Fruit fly (Drosophila melanogaster): Measurements from ENCODE around the gene CG33647.

The CG33647 gene

DNA sequence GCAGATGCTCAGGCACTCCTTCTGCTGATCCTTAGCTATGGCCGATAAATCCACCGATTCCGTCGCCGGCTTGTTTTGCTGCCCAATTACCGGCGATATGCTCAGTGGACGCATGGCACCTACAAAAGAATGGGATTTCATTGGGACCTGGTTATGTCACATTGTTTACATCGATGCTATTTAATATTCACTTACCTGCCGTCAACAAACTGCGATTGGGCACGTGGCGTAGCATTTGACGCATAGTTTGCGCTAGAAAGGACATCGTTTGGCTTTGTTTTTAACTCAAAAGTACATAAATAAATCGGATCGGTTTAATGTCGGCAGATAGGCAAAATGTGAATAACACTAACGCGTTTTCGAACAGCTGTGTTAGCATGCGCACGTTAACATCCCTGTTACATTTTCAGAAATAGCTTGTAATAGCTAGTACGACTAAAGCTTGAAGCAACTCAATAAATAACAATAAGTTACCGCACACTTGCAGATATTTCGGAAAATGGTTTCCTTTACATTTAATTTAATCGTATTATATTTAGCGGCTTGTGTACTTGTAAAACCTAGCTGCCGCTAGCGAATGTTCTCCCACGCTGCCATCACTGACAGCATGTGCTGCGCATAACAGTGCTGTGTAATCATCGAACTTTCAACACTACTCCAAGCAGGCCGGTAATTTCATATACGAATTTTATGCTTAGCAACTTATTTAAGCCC, 18.7 kb downstream of the CG33647 start, which contains the start of the genes mRpL21 and rept:
TSS of gene mRpL21 (minus strand) at position 347 of the 714 bp plus-strand sequence.
TSS of gene rept (plus strand) at position 626 of the 714 bp plus-strand sequence.
- no peak for TF ChIP-seq dl (GFP tag; optimal IDR thresholded peaks at IDR 0.05; ENCODE audit: insufficient read depth in 1 of 2, partially characterized antibody in 2 of 2)
- TF ChIP-seq dsf (GFP tag; optimal IDR thresholded peaks at IDR 0.05; ENCODE audit: borderline replicate concordance) = peak; percentile 45
- TF ChIP-seq CG9705 (GFP tag; optimal IDR thresholded peaks at IDR 0.05) = peak; percentile 1
- no peak for TF ChIP-seq dmrt93B (GFP tag; optimal IDR thresholded peaks at IDR 0.05)
- TF ChIP-seq foxo (GFP tag; optimal IDR thresholded peaks at IDR 0.05) = peak in 1 of 2 experiments; percentile 72
- TF ChIP-seq HLH106 (tag; optimal IDR thresholded peaks at IDR 0.05) = peak; percentile 62
- TF ChIP-seq brk (GFP tag; optimal IDR thresholded peaks at IDR 0.05) = no peak
- peak; percentile 54 for TF ChIP-seq psq (GFP tag; optimal IDR thresholded peaks at IDR 0.05)
- no peak for TF ChIP-seq sage (GFP tag; optimal IDR thresholded peaks at IDR 0.05)
- no peak for TF ChIP-seq CG32264 (GFP tag; optimal IDR thresholded peaks at IDR 0.05)
- peak; percentile 57 for TF ChIP-seq sv (GFP tag; optimal IDR thresholded peaks at IDR 0.05)
- TF ChIP-seq OdsH (GFP tag; optimal IDR thresholded peaks at IDR 0.05) = peak; percentile 66
- TF ChIP-seq br (GFP tag; optimal IDR thresholded peaks at IDR 0.05) = peak; percentile 80
- peak; percentile 78 for TF ChIP-seq h (GFP tag; optimal IDR thresholded peaks at IDR 0.05)
- no peak for TF ChIP-seq GATAd (GFP tag; optimal IDR thresholded peaks at IDR 0.05)
- no peak for TF ChIP-seq Sp1 (GFP tag; optimal IDR thresholded peaks at IDR 0.05)
- peak; percentile 74 for TF ChIP-seq Jra (GFP tag; optimal IDR thresholded peaks at IDR 0.05)
- TF ChIP-seq Abd-B (GFP tag; optimal IDR thresholded peaks at IDR 0.05) = no peak
- no peak for TF ChIP-seq Dif (GFP tag; optimal IDR thresholded peaks at IDR 0.05; ENCODE audit: partially characterized antibody)
- TF ChIP-seq woc (GFP tag; optimal IDR thresholded peaks at IDR 0.05) = peak; percentile 90
- peak; percentile 64 for TF ChIP-seq ey (GFP tag; optimal IDR thresholded peaks at IDR 0.05)
- TF ChIP-seq Dfd (GFP tag; optimal IDR thresholded peaks at IDR 0.05) = no peak
- no peak for TF ChIP-seq Rel (GFP tag; optimal IDR thresholded peaks at IDR 0.05)
- no peak for TF ChIP-seq Rel (tag; optimal IDR thresholded peaks at IDR 0.05)
- peak; percentile 66 for TF ChIP-seq fru (GFP tag; optimal IDR thresholded peaks at IDR 0.05)
- peak; percentile 98 for TF ChIP-seq Myc (optimal IDR thresholded peaks at IDR 0.05)
- TF ChIP-seq pan (optimal IDR thresholded peaks at IDR 0.05) = no peak
- TF ChIP-seq usp (GFP tag; optimal IDR thresholded peaks at IDR 0.05) = no peak
- TF ChIP-seq Hr78 (GFP tag; optimal IDR thresholded peaks at IDR 0.05) = no peak
- TF ChIP-seq tai (GFP tag; optimal IDR thresholded peaks at IDR 0.05) = no peak
- peak; percentile 75 for TF ChIP-seq Hnf4 (GFP tag; optimal IDR thresholded peaks at IDR 0.05)
- no peak for TF ChIP-seq lola (GFP tag; optimal IDR thresholded peaks at IDR 0.05)
- peak; percentile 77 for TF ChIP-seq rgr (GFP tag; optimal IDR thresholded peaks at IDR 0.05)
- TF ChIP-seq N (GFP tag; optimal IDR thresholded peaks at IDR 0.05) = no peak
- TF ChIP-seq jim (GFP tag; optimal IDR thresholded peaks at IDR 0.05) = no peak
- TF ChIP-seq CrebA (GFP tag; optimal IDR thresholded peaks at IDR 0.05; ENCODE audit: borderline replicate concordance) = no peak
- TF ChIP-seq Hr83 (GFP tag; optimal IDR thresholded peaks at IDR 0.05; ENCODE audit: poor library complexity, severe bottlenecking) = peak; percentile 36
- TF ChIP-seq Mio (GFP tag; optimal IDR thresholded peaks at IDR 0.05) = peak; percentile 30
- TF ChIP-seq Vsx2 (GFP tag; optimal IDR thresholded peaks at IDR 0.05; ENCODE audit: partially characterized antibody) = no peak

DNA sequence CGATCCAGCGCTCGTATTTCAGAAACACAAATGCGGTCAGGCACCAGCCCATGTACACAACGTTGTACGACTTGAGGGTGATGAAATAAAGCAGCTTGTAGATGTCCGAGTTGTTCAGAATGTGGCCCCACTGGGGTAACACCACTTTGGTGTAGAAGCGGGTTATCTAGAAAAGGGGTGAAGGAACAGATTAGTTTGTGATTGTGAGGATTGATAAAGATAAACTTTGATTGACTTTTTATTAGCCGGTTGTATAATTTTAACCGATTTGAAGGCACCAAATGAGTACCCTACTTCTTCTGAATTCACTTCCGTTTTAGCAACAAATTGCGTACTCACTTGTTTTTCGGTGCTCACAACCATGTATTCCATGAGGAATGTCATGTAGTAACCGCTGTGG, 22.0 kb downstream of the CG33647 start:
- no peak for TF ChIP-seq h (GFP tag; optimal IDR thresholded peaks at IDR 0.05)
- TF ChIP-seq foxo (GFP tag; optimal IDR thresholded peaks at IDR 0.05) = no peak
- no peak for TF ChIP-seq GATAd (GFP tag; optimal IDR thresholded peaks at IDR 0.05)
- no peak for TF ChIP-seq tai (GFP tag; optimal IDR thresholded peaks at IDR 0.05)
- no peak for TF ChIP-seq Jra (GFP tag; optimal IDR thresholded peaks at IDR 0.05)
- TF ChIP-seq br (GFP tag; optimal IDR thresholded peaks at IDR 0.05) = no peak
- TF ChIP-seq dmrt93B (GFP tag; optimal IDR thresholded peaks at IDR 0.05) = no peak
- no peak for TF ChIP-seq sv (GFP tag; optimal IDR thresholded peaks at IDR 0.05)
- TF ChIP-seq Mio (GFP tag; optimal IDR thresholded peaks at IDR 0.05) = no peak
- no peak for TF ChIP-seq OdsH (GFP tag; optimal IDR thresholded peaks at IDR 0.05)
- no peak for TF ChIP-seq psq (GFP tag; optimal IDR thresholded peaks at IDR 0.05)
- no peak for TF ChIP-seq CG9705 (GFP tag; optimal IDR thresholded peaks at IDR 0.05)
- TF ChIP-seq dl (GFP tag; optimal IDR thresholded peaks at IDR 0.05; ENCODE audit: insufficient read depth in 1 of 2, partially characterized antibody in 2 of 2) = no peak
- no peak for TF ChIP-seq Dif (GFP tag; optimal IDR thresholded peaks at IDR 0.05; ENCODE audit: partially characterized antibody)
- no peak for TF ChIP-seq Myc (optimal IDR thresholded peaks at IDR 0.05)
- no peak for TF ChIP-seq Abd-B (GFP tag; optimal IDR thresholded peaks at IDR 0.05)
- TF ChIP-seq Sp1 (GFP tag; optimal IDR thresholded peaks at IDR 0.05) = no peak
- TF ChIP-seq brk (GFP tag; optimal IDR thresholded peaks at IDR 0.05) = no peak
- TF ChIP-seq fru (GFP tag; optimal IDR thresholded peaks at IDR 0.05) = no peak
- no peak for TF ChIP-seq ey (GFP tag; optimal IDR thresholded peaks at IDR 0.05)

Measured in whole organism, wandering third instar larva.